Fruit fly (Drosophila melanogaster) whole organism, embryonic: ENCODE results near the gene Rnmt.

Experiments used
- CG12155 ChIP-seq: fragments of 200-800 bp; sonication (Bioruptor generic); optimal IDR thresholded peaks from 3 replicates; lab custom pipeline; 2016; ENCODE audit warnings: missing biosample characterization, missing genetic modification characterization
- CG12391 ChIP-seq: fragments of 200-800 bp; sonication (Bioruptor generic); optimal IDR thresholded peaks from 3 replicates; lab custom pipeline; 2018; ENCODE audit warnings: missing biosample characterization, mild to moderate bottlenecking, missing genetic modification characterization, moderate library complexity
- CG12659 ChIP-seq: fragments of 200-800 bp; sonication (Bioruptor generic); optimal IDR thresholded peaks from 3 replicates; lab custom pipeline; 2017; ENCODE audit warnings: mild to moderate bottlenecking, missing biosample characterization, missing genetic modification reagents, missing genetic modification characterization
- CG12769 ChIP-seq: fragments of 200-800 bp; sonication (Bioruptor generic); optimal IDR thresholded peaks from 2 replicates; lab custom pipeline; 2019; ENCODE audit warnings: missing biosample characterization, mild to moderate bottlenecking, missing genetic modification characterization, moderate library complexity
- CG13775 ChIP-seq: fragments of 200-800 bp; sonication (Bioruptor generic); optimal IDR thresholded peaks from 3 replicates; lab custom pipeline; 2017; ENCODE audit warnings: missing biosample characterization, mild to moderate bottlenecking, missing genetic modification characterization
- CG14710 ChIP-seq: fragments of 200-800 bp; sonication (Bioruptor generic); optimal IDR thresholded peaks from 3 replicates; lab custom pipeline; 2019; ENCODE audit warnings: missing biosample characterization, mild to moderate bottlenecking, missing genetic modification characterization, moderate library complexity
- CG15601 ChIP-seq: fragments of 200-800 bp; sonication (Bioruptor generic); optimal IDR thresholded peaks from 3 replicates; lab custom pipeline; 2019; ENCODE audit warnings: missing biosample characterization, mild to moderate bottlenecking, missing genetic modification characterization, moderate library complexity
- CG17829 ChIP-seq: fragments of 200-800 bp; optimal IDR thresholded peaks from 2 replicates; lab custom pipeline; 2019; ENCODE audit warnings: missing biosample characterization, mild to moderate bottlenecking, missing genetic modification characterization, moderate library complexity
- CG31441 ChIP-seq: fragments of 200-800 bp; sonication (Bioruptor generic); IDR thresholded peaks from 2 replicates; pipeline ENCODE4 v1.3.6; 2022; ENCODE audit warnings: missing biosample characterization, missing genetic modification characterization
- CG32532 ChIP-seq: fragments of 200-800 bp; sonication (Bioruptor generic); IDR thresholded peaks from 2 replicates; pipeline ENCODE4 v1.3.6; 2022; ENCODE audit warnings: missing biosample characterization, missing genetic modification characterization
- CG3281 ChIP-seq: fragments of 200-800 bp; sonication (Bioruptor generic); optimal IDR thresholded peaks from 3 replicates; lab custom pipeline; 2017; ENCODE audit warnings: missing biosample characterization, mild to moderate bottlenecking, missing genetic modification characterization
- CG33213 ChIP-seq: fragments of 200-800 bp; sonication (Bioruptor generic); optimal IDR thresholded peaks from 3 replicates; lab custom pipeline; 2016; ENCODE audit warnings: missing biosample characterization, missing genetic modification characterization
- CG34422 ChIP-seq: fragments of 200-800 bp; sonication (Bioruptor generic); IDR thresholded peaks from 3 replicates; pipeline ENCODE4 v1.3.6; 2022; ENCODE audit warnings: missing biosample characterization, missing genetic modification characterization
- CG7786 ChIP-seq: fragments of 200-800 bp; sonication (Bioruptor generic); optimal IDR thresholded peaks from 2 replicates; lab custom pipeline; 2016; ENCODE audit warnings: missing biosample characterization, missing genetic modification characterization
- CG7987 ChIP-seq: fragments of 200-800 bp; sonication (Bioruptor generic); optimal IDR thresholded peaks from 2 replicates; lab custom pipeline; 2018; ENCODE audit warnings: missing biosample characterization, mild to moderate bottlenecking, missing genetic modification characterization, moderate library complexity
- CG9932 ChIP-seq: fragments of 200-800 bp; sonication (Bioruptor generic); IDR thresholded peaks from 2 replicates; pipeline ENCODE4 v1.3.6; 2022; ENCODE audit warnings: missing biosample characterization, missing genetic modification characterization
- CTCF ChIP-seq: fragments of 200-800 bp; sonication (Bioruptor generic); optimal IDR thresholded peaks from 2 replicates; lab custom pipeline; 2017; ENCODE audit warnings: missing biosample characterization, mild to moderate bottlenecking, missing genetic modification characterization, moderate library complexity
- Dll ChIP-seq: fragments of 200-800 bp; sonication (Bioruptor generic); IDR thresholded peaks from 4 replicates; pipeline ENCODE4 v1.3.6; 2022; ENCODE audit warnings: missing biosample characterization, missing genetic modification characterization; ENCODE audit not compliant: partially characterized antibody
- Dref ChIP-seq: fragments of 200-800 bp; sonication (Bioruptor generic); IDR thresholded peaks from 2 replicates; pipeline ENCODE4 v1.3.6; 2022; ENCODE audit warnings: missing biosample characterization, missing genetic modification characterization
- HmgZ ChIP-seq: fragments of 200-800 bp; sonication (Bioruptor generic); optimal IDR thresholded peaks from 2 replicates; lab custom pipeline; 2018; ENCODE audit warnings: missing biosample characterization, mild to moderate bottlenecking, missing genetic modification characterization
- Hmr ChIP-seq: fragments of 200-800 bp; sonication (Bioruptor generic); optimal IDR thresholded peaks from 3 replicates; lab custom pipeline; 2017; ENCODE audit warnings: mild to moderate bottlenecking, missing biosample characterization, missing genetic modification reagents, missing genetic modification characterization
- MESR4 ChIP-seq: fragments of 200-800 bp; sonication (Bioruptor generic); optimal IDR thresholded peaks from 2 replicates; lab custom pipeline; 2018; ENCODE audit warnings: missing biosample characterization, mild to moderate bottlenecking, missing genetic modification characterization, moderate library complexity
- Myb ChIP-seq: fragments of 200-800 bp; sonication (Bioruptor generic); optimal IDR thresholded peaks from 2 replicates; lab custom pipeline; 2016; ENCODE audit warnings: missing biosample characterization, missing genetic modification characterization
- NfI ChIP-seq: fragments of 200-800 bp; sonication (Bioruptor generic); optimal IDR thresholded peaks from 3 replicates; lab custom pipeline; 2018; ENCODE audit warnings: missing biosample characterization, mild to moderate bottlenecking, missing genetic modification characterization, moderate library complexity
- Pdp1 ChIP-seq, 2 experiments: fragments of 200-800 bp; sonication (Bioruptor generic); optimal IDR thresholded peaks; 3 replicates each; lab custom pipeline; 2016; ENCODE audit warnings: missing biosample characterization in 2 of 2, missing genetic modification characterization in 2 of 2, mild to moderate bottlenecking in 1 of 2, moderate library complexity in 1 of 2
- Side ChIP-seq: fragments of 200-800 bp; sonication (Bioruptor generic); optimal IDR thresholded peaks from 2 replicates; lab custom pipeline; 2016; ENCODE audit warnings: missing biosample characterization, missing genetic modification characterization
- Sry-δ ChIP-seq: fragments of 200-800 bp; sonication (Bioruptor generic); optimal IDR thresholded peaks from 2 replicates; lab custom pipeline; 2016; ENCODE audit warnings: missing biosample characterization, missing genetic modification characterization
- ab ChIP-seq: fragments of 200-800 bp; sonication (Bioruptor generic); optimal IDR thresholded peaks from 2 replicates; lab custom pipeline; 2016; ENCODE audit warnings: missing biosample characterization, missing genetic modification characterization
- abd-A ChIP-seq: fragments of 200-800 bp; sonication (Bioruptor generic); optimal IDR thresholded peaks from 3 replicates; lab custom pipeline; 2019; ENCODE audit warnings: missing biosample characterization, mild to moderate bottlenecking, missing genetic modification characterization, moderate library complexity
- amos ChIP-seq: fragments of 200-800 bp; sonication (Bioruptor generic); IDR thresholded peaks from 2 replicates; pipeline ENCODE4 v1.3.6; 2022; ENCODE audit warnings: missing biosample characterization, missing genetic modification characterization; ENCODE audit not compliant: partially characterized antibody
- ash1 ChIP-seq: fragments of 200-800 bp; sonication (Bioruptor generic); optimal IDR thresholded peaks from 2 replicates; lab custom pipeline; 2018; ENCODE audit warnings: missing biosample characterization, mild to moderate bottlenecking, missing genetic modification characterization
- bbx ChIP-seq: fragments of 200-800 bp; sonication (Bioruptor generic); IDR thresholded peaks from 2 replicates; pipeline ENCODE4 v1.3.6; 2022; ENCODE audit warnings: missing biosample characterization, missing genetic modification characterization; ENCODE audit not compliant: partially characterized antibody
- chif ChIP-seq, 2 experiments: fragments of 200-800 bp; sonication (Bioruptor generic); optimal IDR thresholded peaks; 3 replicates each; lab custom pipeline; 2016; ENCODE audit warnings: missing biosample characterization in 2 of 2, missing genetic modification characterization in 2 of 2
- crp ChIP-seq, 2 experiments: fragments of 200-800 bp; sonication (Bioruptor generic); optimal IDR thresholded peaks; 2 replicates in 1 of 2; 3 replicates in 1 of 2; lab custom pipeline; 2017; ENCODE audit warnings: missing biosample characterization in 2 of 2, missing genetic modification characterization in 2 of 2, mild to moderate bottlenecking in 1 of 2, moderate library complexity in 1 of 2
- dm ChIP-seq: fragments of 200-800 bp; sonication (Bioruptor generic); optimal IDR thresholded peaks from 3 replicates; lab custom pipeline; 2016; ENCODE audit warnings: missing biosample characterization, missing genetic modification characterization
- exex ChIP-seq: fragments of 200-800 bp; sonication (Bioruptor generic); optimal IDR thresholded peaks from 4 replicates; lab custom pipeline; 2018; ENCODE audit warnings: missing biosample characterization, mild to moderate bottlenecking, missing genetic modification characterization, moderate library complexity
- gem ChIP-seq: fragments of 200-800 bp; sonication (Bioruptor generic); optimal IDR thresholded peaks from 2 replicates; lab custom pipeline; 2019; ENCODE audit warnings: missing biosample characterization, mild to moderate bottlenecking, missing genetic modification characterization, moderate library complexity
- gro ChIP-seq: fragments of 200-800 bp; sonication (Bioruptor generic); optimal IDR thresholded peaks from 2 replicates; lab custom pipeline; 2016; ENCODE audit warnings: missing biosample characterization, missing genetic modification characterization
- hkb ChIP-seq, 2 experiments: fragments of 200-800 bp in 1 of 2; fragments of >200 bp in 1 of 2; sonication (Bioruptor generic) in 1 of 2; IDR thresholded peaks in 1 of 2; optimal IDR thresholded peaks in 1 of 2; 2 replicates each; pipeline versions ENCODE4 v1.3.6 to Lab custom; 2017 to 2022; ENCODE audit warnings: missing biosample characterization in 1 of 2, missing genetic modification characterization in 1 of 2
- insv ChIP-seq, 2 experiments: fragments of 200-800 bp; sonication (Bioruptor generic); optimal IDR thresholded peaks; 3 replicates each; lab custom pipeline; 2016 to 2018; ENCODE audit warnings: missing biosample characterization in 2 of 2, missing genetic modification characterization in 2 of 2
- inv ChIP-seq: fragments of 200-800 bp; sonication (Bioruptor generic); IDR thresholded peaks from 2 replicates; pipeline ENCODE4 v1.3.6; 2022; ENCODE audit warnings: missing biosample characterization, missing genetic modification characterization; ENCODE audit not compliant: partially characterized antibody
- lbe ChIP-seq: fragments of 200-800 bp; sonication (Bioruptor generic); optimal IDR thresholded peaks from 2 replicates; lab custom pipeline; 2016; ENCODE audit warnings: missing biosample characterization, mild to moderate bottlenecking, missing genetic modification characterization
- mam ChIP-seq: fragments of 200-800 bp; sonication (Bioruptor generic); optimal IDR thresholded peaks from 3 replicates; lab custom pipeline; 2016; ENCODE audit warnings: missing biosample characterization, missing genetic modification characterization
- row ChIP-seq: fragments of 200-800 bp; sonication (Bioruptor generic); IDR thresholded peaks from 3 replicates; pipeline ENCODE4 v1.3.6; 2022; ENCODE audit warnings: missing biosample characterization, missing genetic modification characterization
- sens-2 ChIP-seq: fragments of 200-800 bp; sonication (Bioruptor generic); IDR thresholded peaks from 2 replicates; pipeline ENCODE4 v1.3.6; 2022; ENCODE audit warnings: missing biosample characterization, missing genetic modification characterization
- sqz ChIP-seq: fragments of 200-800 bp; sonication (Bioruptor generic); optimal IDR thresholded peaks from 3 replicates; lab custom pipeline; 2018; ENCODE audit warnings: missing biosample characterization, mild to moderate bottlenecking, missing genetic modification characterization
- trem ChIP-seq: fragments of 200-800 bp; optimal IDR thresholded peaks from 3 replicates; lab custom pipeline; 2019; ENCODE audit warnings: missing biosample characterization, mild to moderate bottlenecking, missing genetic modification characterization, moderate library complexity

The Rnmt gene

DNA sequence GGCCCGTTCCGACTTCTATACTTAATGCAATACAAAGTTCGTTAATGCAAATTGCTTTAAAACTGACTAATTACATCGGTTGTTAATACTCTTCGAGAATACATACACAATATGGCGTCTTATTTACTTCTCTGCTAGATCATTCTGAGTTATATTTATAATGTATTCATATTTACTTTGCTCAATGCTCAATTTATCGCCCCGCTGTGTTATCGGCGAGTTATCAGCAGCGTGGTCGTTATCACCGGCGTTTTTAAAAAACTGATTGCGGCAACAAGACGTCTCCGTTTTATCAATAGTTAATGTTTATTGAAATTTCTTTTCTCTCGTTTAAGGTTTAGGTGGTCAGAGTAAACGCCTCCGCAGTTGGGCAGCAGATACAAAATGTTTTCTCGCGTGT lies 49.3 kb downstream of the Rnmt start:
- TF ChIP-seq CG31441 (GFP tag; lab: Robert Waterston, UW), result no peak
- TF ChIP-seq Dref, result 0 out of 2 replicates have a peak, but pooled peaks have one; percentile 16
- TF ChIP-seq crp (GFP tag; optimal IDR thresholded peaks at IDR 0.05; lab: Kevin White, UChicago), result no peak
- no peak for TF ChIP-seq CG13775 (GFP tag; lab: Kevin White, UChicago)
- TF ChIP-seq exex, result peak; percentile 55
- TF ChIP-seq CG9932 (GFP tag; lab: Robert Waterston, UW), result no peak
- TF ChIP-seq CG34422 (GFP tag; lab: Robert Waterston, UW), result peak; percentile 10; the same call in 1 of the 3 replicates

DNA sequence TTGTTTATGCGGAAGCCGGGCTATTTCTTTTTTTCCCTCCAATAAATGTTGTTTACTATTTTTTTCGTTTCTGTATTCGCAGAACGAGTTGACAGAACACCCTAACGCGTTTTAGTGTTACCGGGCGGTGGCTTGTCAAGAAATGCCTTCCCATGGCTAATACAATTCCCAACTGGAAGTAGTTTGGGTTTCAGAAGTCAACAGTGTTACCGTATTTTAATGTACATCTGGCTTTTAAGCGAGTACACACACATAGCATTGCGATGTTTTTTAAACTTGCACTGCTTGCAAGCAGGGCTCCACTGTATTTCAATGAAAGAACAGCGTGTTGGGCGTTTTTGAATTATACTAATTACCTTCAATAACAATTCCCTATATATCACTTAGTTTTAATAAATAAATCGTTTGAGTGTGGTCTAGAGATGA lies 50.9 kb downstream of the Rnmt start, which contains the start of gene TfIIS:
TfIIS (minus strand) TSS at position 178 of the 426 bp plus-strand sequence.
- TF ChIP-seq hkb (optimal IDR thresholded peaks at IDR 0.05; lab: Kevin White, UChicago) (peak; percentile 72), hkb (GFP tag; IDR thresholded peaks at IDR 0.05; lab: Robert Waterston, UW) (no peak), HmgZ (tag; lab: Kevin White, UChicago) (peak; percentile 90), inv (GFP tag; lab: Robert Waterston, UW) (peak; percentile 14; the same call in 1 of the 2 replicates), amos (peak; percentile 66), row (GFP tag; lab: Robert Waterston, UW) (peak; percentile 51), dm (GFP tag; lab: Kevin White, UChicago) (peak; percentile 74), Side (GFP tag; lab: Kevin White, UChicago) (no peak), Myb (GFP tag; lab: Kevin White, UChicago) (peak; percentile 87), Pdp1 (GFP tag; optimal IDR thresholded peaks at IDR 0.05; lab: Kevin White, UChicago) (peak in 1 of 2 experiments; percentile 49), bbx (peak; percentile 17; the same call in 1 of the 2 replicates), NfI (GFP tag; lab: Kevin White, UChicago) (peak; percentile 4), CG7786 (GFP tag; lab: Kevin White, UChicago) (peak; percentile 18), Hmr (GFP tag; lab: Kevin White, UChicago) (peak; percentile 74), sens-2 (no peak), chif (GFP tag; optimal IDR thresholded peaks at IDR 0.05; lab: Kevin White, UChicago) (no peak), CG33213 (GFP tag; lab: Kevin White, UChicago) (peak; percentile 84), abd-A (tag; lab: Kevin White, UChicago) (peak; percentile 73), Dll (GFP tag; lab: Robert Waterston, UW) (0 out of 4 replicates have a peak, but pooled peaks have one; percentile 13), CG32532 (peak; percentile 18; the same call in 1 of the 2 replicates), exex (peak; percentile 16), CG14710 (peak; percentile 57), MESR4 (peak; percentile 87), Sry-δ (GFP tag; lab: Kevin White, UChicago) (peak; percentile 67), mam (peak; percentile 48), crp (GFP tag; optimal IDR thresholded peaks at IDR 0.05; lab: Kevin White, UChicago) (peak in 1 of 2 experiments; percentile 30), sqz (GFP tag; lab: Kevin White, UChicago) (peak; percentile 67), gem (tag; lab: Kevin White, UChicago) (peak; percentile 13), CG17829 (peak; percentile 16), CG3281 (GFP tag; lab: Kevin White, UChicago) (no peak), insv (GFP tag; optimal IDR thresholded peaks at IDR 0.05; lab: Kevin White, UChicago) (peak in 1 of 2 experiments; percentile 96), CG12769 (peak; percentile 59), CG12391 (tag; lab: Kevin White, UChicago) (peak; percentile 28), ash1 (GFP tag; lab: Kevin White, UChicago) (no peak), CG7987 (GFP tag; lab: Kevin White, UChicago) (no peak), CG12659 (GFP tag; lab: Kevin White, UChicago) (peak; percentile 76), ab (no peak), CG12155 (GFP tag; lab: Kevin White, UChicago) (peak; percentile 69), trem (tag; lab: Kevin White, UChicago) (peak; percentile 75), gro (GFP tag; lab: Kevin White, UChicago) (peak; percentile 32), CTCF (GFP tag; lab: Kevin White, UChicago) (peak; percentile 91), CG15601 (peak; percentile 76), lbe (GFP tag; lab: Kevin White, UChicago) (no peak)
